Worm (Caenorhabditis elegans) whole organism, L1 larva: ENCODE data around the gene oac-15.

Source experiments
- alr-1 ChIP-seq: fragments of 200-800 bp; sonication (Bioruptor generic); optimal IDR thresholded peaks from 2 replicates; lab custom pipeline; 2018; ENCODE audit warnings: borderline replicate concordance, mild to moderate bottlenecking, missing genetic modification characterization, missing compliant biosample characterization
- lin-15B ChIP-seq: fragments of 150-350 bp; sonication (generic microtip); optimal IDR thresholded peaks from 3 replicates; lab custom pipeline; 2014; ENCODE audit warnings: missing biosample characterization, missing genetic modification characterization

- TF ChIP-seq alr-1 (tag; lab: Kevin White, UChicago) (no peak), lin-15B (tag; lab: Kevin White, UChicago) (no peak)
Measured at ce11 chrV:16246579-16246978, 36.8 kb upstream of the oac-15 start, which contains the start of gene srh-95.
